Fruit fly (Drosophila melanogaster) Kc167 (cell line): ENCODE results near the gene GatC.

Experiments used
- Myc ChIP-seq: fragments of >200 bp; optimal IDR thresholded peaks from 2 replicates; lab custom pipeline; 2017; ENCODE audit warnings: missing external identifiers
- Sin3A ChIP-seq: fragments of >200 bp; optimal IDR thresholded peaks from 2 replicates; lab custom pipeline; 2018; ENCODE audit warnings: missing external identifiers
- h ChIP-seq: fragments of >200 bp; optimal IDR thresholded peaks from 3 replicates; lab custom pipeline; 2018; ENCODE audit warnings: missing external identifiers
- insv ChIP-seq: fragments of >200 bp; optimal IDR thresholded peaks from 3 replicates; lab custom pipeline; 2018; ENCODE audit warnings: missing external identifiers
- psq ChIP-seq: fragments of >200 bp; optimal IDR thresholded peaks from 2 replicates; lab custom pipeline; 2017; ENCODE audit warnings: missing external identifiers
- ttk ChIP-seq: sonication (Bioruptor generic); optimal IDR thresholded peaks from 2 replicates; lab custom pipeline; 2017; ENCODE audit warnings: missing external identifiers

Gene GatC

DNA sequence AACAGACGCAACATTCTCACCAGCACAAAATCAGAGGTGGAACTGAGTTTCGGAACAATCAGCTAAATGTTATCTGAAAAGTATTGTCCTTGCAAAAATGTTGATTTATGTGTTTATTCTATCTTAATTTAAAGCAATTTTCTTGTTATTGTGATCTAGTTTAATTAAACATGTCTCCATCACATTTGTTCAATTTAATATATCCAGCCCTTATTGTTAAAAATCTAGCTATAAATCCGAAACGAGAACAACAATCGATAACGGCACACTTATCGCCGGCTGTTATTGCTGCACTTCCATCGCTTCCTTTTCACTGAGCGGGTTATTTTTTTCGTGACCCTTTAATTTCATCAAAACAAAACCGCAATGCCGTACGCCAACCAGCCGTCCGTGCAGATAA, at the start of gene GatC, which contains the start of the genes PolG2 and Polr2C:
TSS of gene GatC (minus strand) at position 48 of the 400 bp plus-strand sequence.
TSS of gene PolG2 (minus strand) at position 48 of the 400 bp plus-strand sequence.
TSS of gene Polr2C (plus strand) at position 280 of the 400 bp plus-strand sequence.
- TF ChIP-seq Sin3A (lab: Kevin White, UChicago) (no peak), Myc (lab: Kevin White, UChicago) (no peak), h (no peak), insv (no peak), psq (lab: Kevin White, UChicago) (no peak), ttk (lab: Kevin White, UChicago) (no peak)

- TF ChIP-seq insv (no peak), h (no peak), Myc (lab: Kevin White, UChicago) (no peak), Sin3A (lab: Kevin White, UChicago) (no peak), psq (lab: Kevin White, UChicago) (no peak), ttk (lab: Kevin White, UChicago) (no peak)
Measured at dm6 chr2L:13881939-13882338, 49.0 kb upstream of the GatC start.

DNA sequence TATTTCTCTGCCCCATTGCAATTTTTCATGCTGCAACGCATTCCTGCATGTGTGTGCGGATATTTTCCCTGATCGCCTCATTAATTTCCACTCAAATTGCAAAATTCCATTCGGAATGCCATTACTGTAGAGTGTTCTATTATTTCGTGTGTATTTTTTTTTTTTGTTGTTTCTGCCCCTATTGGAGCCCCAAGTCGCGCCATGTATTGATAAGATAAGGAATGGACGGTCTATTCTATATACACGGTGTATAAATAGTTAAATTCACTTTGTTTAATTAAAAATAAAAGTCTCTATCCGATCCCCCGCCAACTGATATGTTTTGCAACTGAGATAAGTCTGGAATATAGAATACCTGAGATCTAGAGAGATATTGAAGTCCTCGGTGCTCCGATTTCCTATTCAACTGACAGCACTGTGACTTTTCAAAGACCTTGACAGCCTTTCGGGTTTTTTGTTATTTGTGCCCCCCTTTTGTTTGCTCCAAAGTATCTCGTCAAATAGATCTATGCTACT, 48.5 kb upstream of the GatC start:
- TF ChIP-seq insv (no peak), ttk (lab: Kevin White, UChicago) (no peak), Sin3A (lab: Kevin White, UChicago) (no peak), Myc (lab: Kevin White, UChicago) (no peak)

DNA sequence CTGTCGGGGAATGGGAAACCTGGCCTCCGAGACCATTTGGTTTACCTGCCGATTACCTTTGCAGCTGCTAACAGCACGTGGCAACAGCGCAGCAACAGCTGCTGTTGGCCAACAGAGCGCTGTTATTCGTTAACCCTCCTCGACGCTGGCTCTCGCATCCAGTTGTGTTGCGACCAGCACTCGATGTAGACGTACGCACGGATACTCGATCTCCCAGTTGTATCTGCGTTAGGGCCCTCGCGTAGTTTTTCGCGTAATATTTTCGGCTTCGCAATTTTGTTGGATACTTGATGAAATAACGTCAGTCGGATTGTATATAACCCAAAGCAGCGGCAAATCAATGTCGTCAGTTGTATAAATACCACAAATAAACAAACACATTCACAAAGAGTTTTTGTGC, 45.9 kb upstream of the GatC start:
- no peak for TF ChIP-seq Sin3A (lab: Kevin White, UChicago)
- no peak for TF ChIP-seq psq (lab: Kevin White, UChicago)
- TF ChIP-seq h = no peak
- TF ChIP-seq Myc (lab: Kevin White, UChicago) = no peak
- TF ChIP-seq insv = no peak
- TF ChIP-seq ttk (lab: Kevin White, UChicago) = no peak

- TF ChIP-seq psq (lab: Kevin White, UChicago) (no peak), ttk (lab: Kevin White, UChicago) (no peak), h (no peak), Myc (lab: Kevin White, UChicago) (no peak), Sin3A (lab: Kevin White, UChicago) (no peak), insv (no peak)
Measured at dm6 chr2L:13877934-13878580, 45.2 kb upstream of the GatC start.

DNA sequence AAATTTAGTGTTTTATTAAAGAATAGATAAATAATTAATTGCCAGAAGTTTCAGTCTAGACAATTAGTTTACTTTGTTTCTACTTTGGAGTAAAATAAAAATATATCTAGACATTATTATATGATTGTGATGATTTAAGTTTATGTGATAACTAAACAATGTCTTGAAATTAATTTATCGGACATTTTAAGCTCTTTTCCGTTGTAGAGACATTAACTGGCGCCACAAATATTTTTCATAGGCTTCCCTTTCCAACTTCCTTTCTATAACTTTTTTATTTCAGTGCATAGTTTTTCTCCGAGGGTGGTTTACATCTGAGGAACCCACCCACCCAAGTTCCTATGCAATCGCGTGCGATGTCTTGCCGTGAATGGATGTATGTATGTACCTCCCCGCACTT, 43.8 kb upstream of the GatC start:
- no peak for TF ChIP-seq h
- TF ChIP-seq Sin3A (lab: Kevin White, UChicago) = no peak
- no peak for TF ChIP-seq ttk (lab: Kevin White, UChicago)

- no peak for TF ChIP-seq h
- TF ChIP-seq ttk (lab: Kevin White, UChicago) = no peak
- TF ChIP-seq Sin3A (lab: Kevin White, UChicago) = no peak
- TF ChIP-seq Myc (lab: Kevin White, UChicago) = no peak
- no peak for TF ChIP-seq psq (lab: Kevin White, UChicago)
- no peak for TF ChIP-seq insv
Measured at dm6 chr2L:13873147-13873546, 40.2 kb upstream of the GatC start.

DNA sequence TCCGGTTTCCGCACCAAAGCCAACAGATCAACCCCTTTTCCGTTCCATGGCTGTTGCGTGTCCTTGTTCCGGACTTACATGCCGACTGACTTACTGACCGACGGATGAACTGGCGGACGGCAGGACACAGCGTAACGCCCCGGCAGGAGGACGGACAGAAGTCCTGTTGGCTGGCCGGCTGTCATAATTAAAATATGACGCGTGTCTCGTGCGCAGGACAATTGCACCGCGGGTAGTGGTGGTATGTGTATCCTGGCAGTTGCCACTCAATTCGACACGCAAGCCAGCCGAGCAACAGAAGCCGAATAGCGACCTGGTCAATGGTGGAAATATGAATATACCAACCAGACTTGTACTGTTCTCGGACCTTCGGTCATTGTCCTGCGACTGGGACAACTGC, 36.5 kb upstream of the GatC start:
- TF ChIP-seq h (no peak), insv (no peak), Sin3A (lab: Kevin White, UChicago) (no peak), Myc (lab: Kevin White, UChicago) (no peak), ttk (lab: Kevin White, UChicago) (no peak)

DNA sequence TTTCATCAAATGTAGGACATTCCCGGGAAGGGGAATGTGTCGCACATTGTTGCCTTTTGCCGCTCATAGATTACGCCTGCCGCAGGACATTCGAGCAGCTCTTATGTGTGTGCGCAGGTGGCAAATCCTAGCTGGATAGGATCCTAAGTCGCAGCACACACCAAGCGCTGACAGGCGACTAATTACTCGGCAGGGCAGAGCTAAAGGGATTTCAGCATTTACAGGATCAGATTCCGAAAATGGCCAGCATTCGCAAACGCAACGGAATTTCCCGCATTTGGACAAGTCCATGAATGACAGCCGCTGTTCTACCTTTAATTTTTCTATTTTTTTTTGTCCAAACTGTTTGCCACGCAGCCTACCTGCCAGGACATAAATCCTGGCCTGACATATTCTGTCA, 34.7 kb upstream of the GatC start:
- TF ChIP-seq h (no peak), insv (no peak), Sin3A (lab: Kevin White, UChicago) (no peak), ttk (lab: Kevin White, UChicago) (no peak), psq (lab: Kevin White, UChicago) (no peak), Myc (lab: Kevin White, UChicago) (no peak)

dm6 chr2L:13851098-13851497, 18.2 kb upstream of the GatC start:
- TF ChIP-seq h (no peak), insv (no peak), psq (lab: Kevin White, UChicago) (no peak), ttk (lab: Kevin White, UChicago) (no peak), Sin3A (lab: Kevin White, UChicago) (no peak), Myc (lab: Kevin White, UChicago) (no peak)

DNA sequence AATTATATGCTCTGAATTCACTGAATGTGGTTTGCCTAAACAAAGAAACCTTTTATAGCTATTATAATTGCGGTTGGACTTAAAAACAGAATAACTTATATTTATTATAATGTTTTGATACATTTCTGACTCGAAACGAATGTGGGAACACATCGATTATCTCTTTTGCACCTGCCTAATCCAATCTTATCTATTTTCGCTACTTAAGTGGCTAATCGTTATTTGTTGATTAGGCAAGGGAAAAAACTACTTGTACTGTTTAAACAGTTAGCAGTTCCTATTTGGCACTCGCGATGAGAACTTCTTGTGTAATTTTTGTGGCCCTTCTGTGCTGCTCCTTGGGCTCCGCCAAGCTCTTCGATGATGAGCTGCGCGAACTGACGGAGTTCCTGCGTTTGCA, 16.2 kb upstream of the GatC start, which contains the start of gene CG7968:
TSS of gene CG7968 (plus strand) at position 276 of the 400 bp plus-strand sequence.
- TF ChIP-seq Myc (lab: Kevin White, UChicago) = no peak
- no peak for TF ChIP-seq h
- TF ChIP-seq insv = no peak
- TF ChIP-seq psq (lab: Kevin White, UChicago) = no peak
- TF ChIP-seq Sin3A (lab: Kevin White, UChicago) = no peak
- no peak for TF ChIP-seq ttk (lab: Kevin White, UChicago)

DNA sequence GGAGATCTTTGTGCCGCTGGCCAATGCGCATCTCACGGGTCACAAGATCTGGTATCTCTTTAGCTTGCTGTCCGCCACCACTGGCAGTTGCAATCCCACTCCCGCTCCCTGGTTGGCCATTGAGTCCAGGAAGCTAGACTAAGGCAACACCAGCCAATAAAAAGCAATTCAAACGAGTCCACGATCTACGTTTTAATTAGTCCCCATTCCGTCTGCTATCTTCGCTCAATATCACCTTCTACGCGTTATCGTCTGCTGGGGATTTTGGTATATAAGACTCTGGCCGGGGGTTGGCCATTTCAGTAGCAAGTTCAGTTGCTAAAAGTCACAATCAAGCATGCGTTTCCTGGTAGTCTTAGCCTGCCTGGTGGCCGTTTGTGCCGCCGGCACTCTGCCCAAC, 14.7 kb upstream of the GatC start, which contains the start of gene CG7953:
TSS of gene CG7953 (plus strand) at position 301 of the 400 bp plus-strand sequence.
- no peak for TF ChIP-seq Myc (lab: Kevin White, UChicago)
- no peak for TF ChIP-seq ttk (lab: Kevin White, UChicago)
